Fruit fly (Drosophila melanogaster): Measurements from ENCODE around the gene prage.
A peak's percentile ranks its signal among the peaks of the same experiment; 100 is the strongest.

prage gene

DNA sequence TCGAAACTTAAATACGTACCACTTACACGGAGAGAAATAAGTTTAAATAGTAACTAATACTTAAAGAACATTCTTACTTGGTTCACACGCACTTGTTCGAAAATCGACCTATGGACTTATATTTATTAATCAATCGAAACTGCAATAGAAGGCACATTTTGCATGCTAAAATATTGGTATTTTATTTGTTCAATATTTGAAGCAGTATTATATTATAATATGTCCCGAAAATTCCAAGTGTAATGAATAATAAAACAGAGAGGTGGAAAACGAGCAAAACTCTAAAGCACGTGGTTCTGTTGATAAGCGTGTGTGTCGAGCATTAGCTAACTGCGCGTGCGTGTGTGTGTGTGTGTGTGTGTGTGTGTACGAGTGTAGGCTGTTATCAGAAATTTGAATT is 76.4 kb downstream of the prage start (continued):
- TF ChIP-seq zf30C (GFP tag; optimal IDR thresholded peaks at IDR 0.05): peak; percentile 85
- peak; percentile 90 for TF ChIP-seq caup (GFP tag; optimal IDR thresholded peaks at IDR 0.05; ENCODE audit: severe bottlenecking)
- TF ChIP-seq CG31441 (GFP tag; IDR thresholded peaks at IDR 0.05): peak; percentile 80
- no peak for TF ChIP-seq CG42726 (GFP tag; IDR thresholded peaks at IDR 0.05; ENCODE audit: partially characterized antibody)
- TF ChIP-seq Fer3 (tag; optimal IDR thresholded peaks at IDR 0.05): peak; percentile 93
- TF ChIP-seq Dbx (GFP tag; IDR thresholded peaks at IDR 0.05): peak; percentile 85
- TF ChIP-seq CHES-1-like (GFP tag; optimal IDR thresholded peaks at IDR 0.05): peak; percentile 72
- no peak for TF ChIP-seq CG11093 (GFP tag; IDR thresholded peaks at IDR 0.05)
- no peak for TF ChIP-seq Dll (GFP tag; IDR thresholded peaks at IDR 0.05; ENCODE audit: partially characterized antibody)
- TF ChIP-seq stwl (tag; optimal IDR thresholded peaks at IDR 0.05): no peak
- TF ChIP-seq her (GFP tag; optimal IDR thresholded peaks at IDR 0.05): peak; percentile 58
- peak; percentile 50; the same call in 1 of the 2 replicates for TF ChIP-seq GATAe (GFP tag; conservative IDR thresholded peaks at IDR 0.05)
- no peak for TF ChIP-seq Drgx (GFP tag; IDR thresholded peaks at IDR 0.05)
- TF ChIP-seq hkb (optimal IDR thresholded peaks at IDR 0.05): no peak
- TF ChIP-seq hkb (GFP tag; IDR thresholded peaks at IDR 0.05): peak; percentile 84
- peak; percentile 66 for TF ChIP-seq CG3838 (GFP tag; optimal IDR thresholded peaks at IDR 0.05)
- peak; percentile 47 for TF ChIP-seq ab (GFP tag; optimal IDR thresholded peaks at IDR 0.05)
- TF ChIP-seq scrt (GFP tag; optimal IDR thresholded peaks at IDR 0.05): peak; percentile 90
- peak; percentile 77; the same call in 2 of the 3 replicates for TF ChIP-seq CG34422 (GFP tag; IDR thresholded peaks at IDR 0.05)
- peak; percentile 32 for TF ChIP-seq CG18764 (GFP tag; optimal IDR thresholded peaks at IDR 0.05)
- peak; percentile 32 for TF ChIP-seq Atf-2 (GFP tag; optimal IDR thresholded peaks at IDR 0.05)
- TF ChIP-seq h (optimal IDR thresholded peaks at IDR 0.05): no peak
- TF ChIP-seq CG4282 (GFP tag; optimal IDR thresholded peaks at IDR 0.05): peak; percentile 11
- peak; percentile 35 for TF ChIP-seq CG2116 (GFP tag; optimal IDR thresholded peaks at IDR 0.05)
- no peak for TF ChIP-seq CG17186 (GFP tag; optimal IDR thresholded peaks at IDR 0.05)
- TF ChIP-seq CG30020 (tag; optimal IDR thresholded peaks at IDR 0.05): peak; percentile 20
- TF ChIP-seq CG11560 (tag; IDR thresholded peaks at IDR 0.05): 0 out of 3 replicates have a peak, but pooled peaks have one; percentile 58
- no peak for TF ChIP-seq ap (GFP tag; IDR thresholded peaks at IDR 0.05)
- TF ChIP-seq grn (GFP tag; optimal IDR thresholded peaks at IDR 0.05): peak; percentile 50
- peak; percentile 70 for TF ChIP-seq CG32772 (GFP tag; IDR thresholded peaks at IDR 0.05)
- peak; percentile 58; the same call in 1 of the 2 replicates for TF ChIP-seq CG14667 (GFP tag; IDR thresholded peaks at IDR 0.05)
- TF ChIP-seq CG10543 (GFP tag; optimal IDR thresholded peaks at IDR 0.05): peak; percentile 91
- TF ChIP-seq CG3065 (GFP tag; optimal IDR thresholded peaks at IDR 0.05): peak; percentile 5
- peak; percentile 67 for TF ChIP-seq esg (GFP tag; conservative IDR thresholded peaks at IDR 0.05)
- TF ChIP-seq CG4404 (GFP tag; IDR thresholded peaks at IDR 0.05): peak; percentile 41; the same call in 1 of the 2 replicates
- TF ChIP-seq CG10366 (GFP tag; IDR thresholded peaks at IDR 0.05): peak; percentile 76
- TF ChIP-seq sna (GFP tag; IDR thresholded peaks at IDR 0.05; ENCODE audit: partially characterized antibody): no peak
- TF ChIP-seq tll (GFP tag; optimal IDR thresholded peaks at IDR 0.05): no peak
- peak; percentile 83 for TF ChIP-seq Xbp1 (GFP tag; optimal IDR thresholded peaks at IDR 0.05)
- TF ChIP-seq ase (GFP tag; IDR thresholded peaks at IDR 0.05): peak; percentile 59; the same call in 2 of the 3 replicates
- peak; percentile 89 for TF ChIP-seq exex (tag; optimal IDR thresholded peaks at IDR 0.05)
- TF ChIP-seq jumu (GFP tag; optimal IDR thresholded peaks at IDR 0.05): peak; percentile 56
- no peak for TF ChIP-seq Gsc (GFP tag; IDR thresholded peaks at IDR 0.05)
- no peak for TF ChIP-seq nom (GFP tag; optimal IDR thresholded peaks at IDR 0.05)
- peak; percentile 69 for TF ChIP-seq dm (GFP tag; optimal IDR thresholded peaks at IDR 0.05)
- no peak for TF ChIP-seq kni (GFP tag; optimal IDR thresholded peaks at IDR 0.05)
- TF ChIP-seq Myb (GFP tag; optimal IDR thresholded peaks at IDR 0.05): peak; percentile 56
- peak; percentile 76 for TF ChIP-seq CG10979 (tag; optimal IDR thresholded peaks at IDR 0.05)
- no peak for TF ChIP-seq CG2129 (GFP tag; IDR thresholded peaks at IDR 0.05; ENCODE audit: partially characterized antibody)
- TF ChIP-seq CG14860 (GFP tag; IDR thresholded peaks at IDR 0.05; ENCODE audit: partially characterized antibody): no peak
- peak; percentile 74 for TF ChIP-seq Deaf1 (tag; optimal IDR thresholded peaks at IDR 0.05)

Measured in whole organism, embryonic.